Fruit fly (Drosophila melanogaster) whole organism, embryonic: ENCODE data around the gene Adsl.

Experiments
- Aef1 ChIP-seq: fragments of 200-800 bp; sonication (Bioruptor generic); IDR thresholded peaks from 3 replicates; pipeline ENCODE4 v1.3.6; 2022; ENCODE audit warnings: missing biosample characterization, missing genetic modification characterization
- Atf3 ChIP-seq: fragments of 200-800 bp; sonication (Bioruptor generic); optimal IDR thresholded peaks from 3 replicates; lab custom pipeline; 2016; ENCODE audit warnings: missing biosample characterization, missing genetic modification characterization
- BEAF-32 ChIP-seq: fragments of 200-800 bp; sonication (Bioruptor generic); optimal IDR thresholded peaks from 3 replicates; lab custom pipeline; 2017; ENCODE audit warnings: missing biosample characterization, missing genetic modification characterization, mild to moderate bottlenecking, moderate library complexity, missing genetic modification reagents
- Bgb ChIP-seq: fragments of 200-800 bp; sonication (Bioruptor generic); IDR thresholded peaks from 2 replicates; pipeline ENCODE4 v1.3.6; 2022; ENCODE audit warnings: missing biosample characterization, missing genetic modification characterization; ENCODE audit not compliant: partially characterized antibody
- CG10267 ChIP-seq: fragments of 200-800 bp; sonication (Bioruptor generic); optimal IDR thresholded peaks from 2 replicates; lab custom pipeline; 2018; ENCODE audit warnings: missing biosample characterization, mild to moderate bottlenecking, missing genetic modification characterization, moderate library complexity
- CG10321 ChIP-seq: fragments of 200-800 bp; sonication (Bioruptor generic); IDR thresholded peaks from 2 replicates; pipeline ENCODE4 v1.3.6; 2022; ENCODE audit warnings: missing biosample characterization, missing genetic modification characterization
- CG15011 ChIP-seq: fragments of 200-800 bp; sonication (Bioruptor generic); optimal IDR thresholded peaks from 3 replicates; lab custom pipeline; 2018; ENCODE audit warnings: missing biosample characterization, mild to moderate bottlenecking, missing genetic modification characterization
- CG15514 ChIP-seq: fragments of 200-800 bp; sonication (Bioruptor generic); optimal IDR thresholded peaks from 3 replicates; lab custom pipeline; 2017; ENCODE audit warnings: missing biosample characterization, missing genetic modification characterization, mild to moderate bottlenecking, moderate library complexity, missing genetic modification reagents
- CG15696 ChIP-seq: fragments of 200-800 bp; sonication (Bioruptor generic); optimal IDR thresholded peaks from 2 replicates; lab custom pipeline; 2019; ENCODE audit warnings: missing biosample characterization, mild to moderate bottlenecking, missing genetic modification characterization, moderate library complexity
- CG17186 ChIP-seq: fragments of 200-800 bp; sonication (Bioruptor generic); optimal IDR thresholded peaks from 3 replicates; lab custom pipeline; 2017; ENCODE audit warnings: missing biosample characterization, missing genetic modification reagents, missing genetic modification characterization
- CG17568 ChIP-seq: fragments of 200-800 bp; sonication (Bioruptor generic); optimal IDR thresholded peaks from 2 replicates; lab custom pipeline; 2018; ENCODE audit warnings: missing biosample characterization, mild to moderate bottlenecking, missing genetic modification characterization, moderate library complexity
- CG18011 ChIP-seq: fragments of 200-800 bp; sonication (Bioruptor generic); optimal IDR thresholded peaks from 2 replicates; lab custom pipeline; 2017; ENCODE audit warnings: missing biosample characterization, missing genetic modification characterization, mild to moderate bottlenecking, moderate library complexity, missing genotype
- CG31365 ChIP-seq: fragments of 200-800 bp; sonication (Bioruptor generic); optimal IDR thresholded peaks from 2 replicates; lab custom pipeline; 2018; ENCODE audit warnings: missing biosample characterization, mild to moderate bottlenecking, missing genetic modification characterization
- CG31388 ChIP-seq: fragments of 200-800 bp; sonication (Bioruptor generic); optimal IDR thresholded peaks from 2 replicates; lab custom pipeline; 2016; ENCODE audit warnings: missing biosample characterization, missing genetic modification characterization
- CG3838 ChIP-seq: fragments of 200-800 bp; sonication (Bioruptor generic); optimal IDR thresholded peaks from 3 replicates; lab custom pipeline; 2016; ENCODE audit warnings: missing biosample characterization, missing genetic modification characterization
- CG4730 ChIP-seq: fragments of 200-800 bp; sonication (Bioruptor generic); IDR thresholded peaks from 2 replicates; pipeline ENCODE4 v1.3.6; 2022; ENCODE audit warnings: missing biosample characterization, missing genetic modification characterization
- CG6272 ChIP-seq: fragments of 200-800 bp; sonication (Bioruptor generic); IDR thresholded peaks from 2 replicates; pipeline ENCODE4 v1.3.6; 2022; ENCODE audit warnings: missing biosample characterization, missing genetic modification characterization
- CG7987 ChIP-seq: fragments of 200-800 bp; sonication (Bioruptor generic); optimal IDR thresholded peaks from 2 replicates; lab custom pipeline; 2018; ENCODE audit warnings: missing biosample characterization, mild to moderate bottlenecking, missing genetic modification characterization, moderate library complexity
- Chrac-16 ChIP-seq: fragments of 200-800 bp; sonication (Bioruptor generic); optimal IDR thresholded peaks from 3 replicates; lab custom pipeline; 2016; ENCODE audit warnings: missing biosample characterization, missing genetic modification characterization
- Dip3 ChIP-seq: fragments of 200-800 bp; sonication (Bioruptor generic); optimal IDR thresholded peaks from 3 replicates; lab custom pipeline; 2016; ENCODE audit warnings: missing biosample characterization, missing genetic modification characterization
- HHEX ChIP-seq: fragments of 200-800 bp; sonication (Bioruptor generic); optimal IDR thresholded peaks from 3 replicates; lab custom pipeline; 2017; ENCODE audit warnings: missing biosample characterization, mild to moderate bottlenecking, missing genetic modification characterization, missing genetic modification reagents
- HLHmδ ChIP-seq: fragments of 200-800 bp; sonication (Bioruptor generic); optimal IDR thresholded peaks from 2 replicates; lab custom pipeline; 2018; ENCODE audit warnings: missing biosample characterization, mild to moderate bottlenecking, missing genetic modification characterization, moderate library complexity
- MBD-R2 ChIP-seq: fragments of 200-800 bp; sonication (Bioruptor generic); IDR thresholded peaks from 2 replicates; pipeline ENCODE4 v1.3.6; 2022; ENCODE audit warnings: missing biosample characterization, missing genetic modification characterization
- Mrtf ChIP-seq: fragments of 200-800 bp; sonication (Bioruptor generic); IDR thresholded peaks from 3 replicates; pipeline ENCODE4 v1.3.6; 2022; ENCODE audit warnings: missing biosample characterization, missing genetic modification characterization
- NC2α ChIP-seq: fragments of 200-800 bp; sonication (Bioruptor generic); optimal IDR thresholded peaks from 2 replicates; lab custom pipeline; 2016; ENCODE audit warnings: missing biosample characterization, missing genetic modification characterization
- NFAT ChIP-seq: fragments of 200-800 bp; sonication (Bioruptor generic); IDR thresholded peaks from 2 replicates; pipeline ENCODE4 v1.3.6; 2022; ENCODE audit warnings: missing biosample characterization, missing genetic modification characterization
- NfI ChIP-seq: fragments of 200-800 bp; sonication (Bioruptor generic); optimal IDR thresholded peaks from 3 replicates; lab custom pipeline; 2018; ENCODE audit warnings: missing biosample characterization, mild to moderate bottlenecking, missing genetic modification characterization, moderate library complexity
- Oli ChIP-seq: fragments of 200-800 bp; sonication (Bioruptor generic); optimal IDR thresholded peaks from 2 replicates; lab custom pipeline; 2018; ENCODE audit warnings: missing biosample characterization, mild to moderate bottlenecking, missing genetic modification characterization, moderate library complexity
- Ravus ChIP-seq: fragments of 200-800 bp; sonication (Bioruptor generic); IDR thresholded peaks from 2 replicates; pipeline ENCODE4 v1.3.6; 2022; ENCODE audit warnings: missing biosample characterization, missing genetic modification characterization
- Sry-δ ChIP-seq: fragments of 200-800 bp; sonication (Bioruptor generic); optimal IDR thresholded peaks from 2 replicates; lab custom pipeline; 2016; ENCODE audit warnings: missing biosample characterization, missing genetic modification characterization
- Xbp1 ChIP-seq: fragments of 200-800 bp; sonication (Bioruptor generic); optimal IDR thresholded peaks from 3 replicates; lab custom pipeline; 2016; ENCODE audit warnings: missing biosample characterization, mild to moderate bottlenecking, missing genetic modification characterization
- abd-A ChIP-seq: fragments of 200-800 bp; sonication (Bioruptor generic); optimal IDR thresholded peaks from 3 replicates; lab custom pipeline; 2019; ENCODE audit warnings: missing biosample characterization, mild to moderate bottlenecking, missing genetic modification characterization, moderate library complexity
- ase ChIP-seq: fragments of 200-800 bp; sonication (Bioruptor generic); IDR thresholded peaks from 3 replicates; pipeline ENCODE4 v1.3.6; 2022; ENCODE audit warnings: missing biosample characterization, missing genetic modification characterization
- chif ChIP-seq, 2 experiments: fragments of 200-800 bp; sonication (Bioruptor generic); optimal IDR thresholded peaks; 3 replicates each; lab custom pipeline; 2016; ENCODE audit warnings: missing biosample characterization in 2 of 2, missing genetic modification characterization in 2 of 2
- chn ChIP-seq: fragments of 200-800 bp; sonication (Bioruptor generic); optimal IDR thresholded peaks from 2 replicates; lab custom pipeline; 2016; ENCODE audit warnings: missing biosample characterization, missing genetic modification characterization
- dysf ChIP-seq: fragments of 200-800 bp; sonication (Bioruptor generic); IDR thresholded peaks from 3 replicates; pipeline ENCODE4 v1.3.6; 2022; ENCODE audit warnings: missing biosample characterization, missing genetic modification characterization
- exex ChIP-seq: fragments of 200-800 bp; sonication (Bioruptor generic); optimal IDR thresholded peaks from 4 replicates; lab custom pipeline; 2018; ENCODE audit warnings: missing biosample characterization, mild to moderate bottlenecking, missing genetic modification characterization, moderate library complexity
- gce ChIP-seq: fragments of 200-800 bp; sonication (Bioruptor generic); IDR thresholded peaks from 3 replicates; pipeline ENCODE4 v1.3.6; 2022; ENCODE audit warnings: missing biosample characterization, missing genetic modification characterization
- lola ChIP-seq, 3 experiments: fragments of >200 bp in 2 of 3; fragments of 200-800 bp in 1 of 3; sonication (Bioruptor generic) in 1 of 3; optimal IDR thresholded peaks; 2 replicates each; lab custom pipeline; 2017 to 2019; ENCODE audit warnings: missing biosample characterization in 3 of 3, missing genetic modification characterization in 3 of 3, mild to moderate bottlenecking in 1 of 3, moderate library complexity in 1 of 3
- nerfin-2 ChIP-seq: fragments of 200-800 bp; sonication (Bioruptor generic); IDR thresholded peaks from 2 replicates; pipeline ENCODE4 v1.3.6; 2022; ENCODE audit warnings: missing biosample characterization, missing genetic modification characterization; ENCODE audit not compliant: partially characterized antibody
- pho ChIP-seq: fragments of 200-800 bp; sonication (Bioruptor generic); optimal IDR thresholded peaks from 2 replicates; lab custom pipeline; 2016; ENCODE audit warnings: missing biosample characterization, missing genetic modification characterization
- row ChIP-seq: fragments of 200-800 bp; sonication (Bioruptor generic); IDR thresholded peaks from 3 replicates; pipeline ENCODE4 v1.3.6; 2022; ENCODE audit warnings: missing biosample characterization, missing genetic modification characterization
- salm ChIP-seq: fragments of 200-800 bp; sonication (Bioruptor generic); optimal IDR thresholded peaks from 2 replicates; lab custom pipeline; 2018; ENCODE audit warnings: missing biosample characterization, mild to moderate bottlenecking, missing genetic modification characterization
- scrt ChIP-seq: fragments of 200-800 bp; sonication (Bioruptor generic); optimal IDR thresholded peaks from 2 replicates; lab custom pipeline; 2018; ENCODE audit warnings: missing biosample characterization, mild to moderate bottlenecking, missing genetic modification characterization, moderate library complexity
- sima ChIP-seq: fragments of 200-800 bp; sonication (Bioruptor generic); optimal IDR thresholded peaks from 2 replicates; lab custom pipeline; 2016; ENCODE audit warnings: missing biosample characterization, missing genetic modification characterization
- tio ChIP-seq: fragments of 200-800 bp; sonication (Bioruptor generic); optimal IDR thresholded peaks from 2 replicates; lab custom pipeline; 2017; ENCODE audit warnings: missing biosample characterization, missing genetic modification characterization, inconsistent platforms
- vnd ChIP-seq: fragments of 200-800 bp; sonication (Bioruptor generic); IDR thresholded peaks from 3 replicates; pipeline ENCODE4 v1.3.6; 2022; ENCODE audit warnings: missing biosample characterization, missing genetic modification characterization; ENCODE audit not compliant: partially characterized antibody
- zen ChIP-seq: fragments of 200-800 bp; sonication (Bioruptor generic); optimal IDR thresholded peaks from 3 replicates; lab custom pipeline; 2018; ENCODE audit warnings: missing biosample characterization, mild to moderate bottlenecking, missing genetic modification characterization, moderate library complexity

The Adsl gene

dm6 chr3R:17065018-17065784 lies 44.3 kb upstream of the Adsl start (continued):
- TF ChIP-seq dysf (GFP tag; lab: Robert Waterston, UW): peak; percentile 92
- TF ChIP-seq row (GFP tag; lab: Robert Waterston, UW): peak; percentile 97
- peak; percentile 75 for TF ChIP-seq CG31365 (tag; lab: Kevin White, UChicago)
- TF ChIP-seq zen (tag; lab: Kevin White, UChicago): peak; percentile 85
- peak; percentile 88 for TF ChIP-seq CG15011 (GFP tag; lab: Kevin White, UChicago)
- TF ChIP-seq abd-A (tag; lab: Kevin White, UChicago): peak; percentile 96
- TF ChIP-seq CG3838 (GFP tag; lab: Kevin White, UChicago): peak; percentile 83
- peak; percentile 86 for TF ChIP-seq chn
- TF ChIP-seq Chrac-16: peak; percentile 92
- peak; percentile 72 for TF ChIP-seq exex
- TF ChIP-seq HHEX (GFP tag; lab: Kevin White, UChicago): peak; percentile 89
- TF ChIP-seq CG18011 (GFP tag; lab: Kevin White, UChicago): peak; percentile 77
- TF ChIP-seq gce (GFP tag; lab: Robert Waterston, UW): peak; percentile 40; the same call in 1 of the 3 replicates
- TF ChIP-seq BEAF-32: no peak
- peak; percentile 75 for TF ChIP-seq CG31388 (GFP tag; lab: Kevin White, UChicago)
- TF ChIP-seq lola (GFP tag; optimal IDR thresholded peaks at IDR 0.05; lab: Kevin White, UChicago): peak in 1 of 3 experiments; percentile 86
- peak; percentile 81 for TF ChIP-seq ase (GFP tag; lab: Robert Waterston, UW)
- TF ChIP-seq Bgb (GFP tag; lab: Robert Waterston, UW): peak; percentile 56; the same call in 1 of the 2 replicates
- peak; percentile 88 for TF ChIP-seq tio (GFP tag; lab: Kevin White, UChicago)
- TF ChIP-seq Sry-δ (GFP tag; lab: Kevin White, UChicago): peak; percentile 48
- TF ChIP-seq CG17186 (GFP tag; lab: Kevin White, UChicago): peak; percentile 25
- peak; percentile 70 for TF ChIP-seq NC2α (GFP tag; lab: Kevin White, UChicago)
- TF ChIP-seq sima (GFP tag; lab: Kevin White, UChicago): peak; percentile 76
- TF ChIP-seq CG10267 (tag; lab: Kevin White, UChicago): peak; percentile 89
- TF ChIP-seq vnd (GFP tag; lab: Robert Waterston, UW): no peak
- TF ChIP-seq CG17568: peak; percentile 86
- TF ChIP-seq chif (GFP tag; optimal IDR thresholded peaks at IDR 0.05; lab: Kevin White, UChicago): peak; percentile 92
- TF ChIP-seq CG7987: peak; percentile 82
- peak; percentile 93 for TF ChIP-seq Dip3 (GFP tag; lab: Kevin White, UChicago)
- TF ChIP-seq Ravus (GFP tag; lab: Robert Waterston, UW): peak; percentile 64
- TF ChIP-seq Oli (tag; lab: Kevin White, UChicago): peak; percentile 95
- TF ChIP-seq NFAT (GFP tag; lab: Robert Waterston, UW): peak; percentile 80
- peak; percentile 78 for TF ChIP-seq CG4730 (GFP tag; lab: Robert Waterston, UW)
- peak; percentile 59 for TF ChIP-seq CG10321 (GFP tag; lab: Robert Waterston, UW)
- peak; percentile 83 for TF ChIP-seq Atf3 (GFP tag; lab: Kevin White, UChicago)
- TF ChIP-seq pho (GFP tag; lab: Kevin White, UChicago): peak; percentile 92
- peak; percentile 80 for TF ChIP-seq Aef1 (GFP tag; lab: Robert Waterston, UW)
- TF ChIP-seq scrt (GFP tag; lab: Kevin White, UChicago): peak; percentile 91
- TF ChIP-seq HLHmδ (GFP tag; lab: Kevin White, UChicago): no peak
- TF ChIP-seq CG15514 (GFP tag; lab: Kevin White, UChicago): peak; percentile 78
- TF ChIP-seq Xbp1: peak; percentile 93
- TF ChIP-seq CG15696 (tag; lab: Kevin White, UChicago): peak; percentile 67
- peak; percentile 93 for TF ChIP-seq salm (tag; lab: Kevin White, UChicago)
- peak; percentile 77 for TF ChIP-seq Mrtf (GFP tag; lab: Robert Waterston, UW)
- TF ChIP-seq nerfin-2 (GFP tag; lab: Robert Waterston, UW): no peak
- TF ChIP-seq CG6272: peak; percentile 78
- peak; percentile 50; the same call in 1 of the 2 replicates for TF ChIP-seq MBD-R2
- TF ChIP-seq NfI (GFP tag; lab: Kevin White, UChicago): peak; percentile 93
